Worm (Caenorhabditis elegans) whole organism, young adult: Measurements from ENCODE around the gene cyp-25A2.
A peak's percentile ranks its signal among the peaks of the same experiment; 100 is the strongest.

Experiments used
- F39B2.1 ChIP-seq: fragments of 200-800 bp; sonication (Bioruptor generic); IDR thresholded peaks from 2 replicates; pipeline ENCODE4 v1.3.6; 2022; ENCODE audit warnings: missing genetic modification reagents, missing genetic modification characterization, missing compliant biosample characterization
- K11D2.4 ChIP-seq: fragments of 200-800 bp; sonication (Bioruptor generic); IDR thresholded peaks from 2 replicates; pipeline ENCODE4 v1.3.6; 2022; ENCODE audit warnings: missing genetic modification reagents, missing genetic modification characterization, missing compliant biosample characterization
- T26A5.8 ChIP-seq: sonication (generic microtip); optimal IDR thresholded peaks from 2 replicates; lab custom pipeline; 2016; ENCODE audit warnings: missing genetic modification characterization, missing compliant biosample characterization
- Y53F4B.3 ChIP-seq: fragments of 200-800 bp; sonication (Bioruptor generic); IDR thresholded peaks from 2 replicates; pipeline ENCODE4 v1.3.6; 2022; ENCODE audit warnings: missing genetic modification reagents, missing genetic modification characterization, missing compliant biosample characterization
- Y53G8AR.9 ChIP-seq: fragments of 200-800 bp; sonication (Bioruptor generic); conservative IDR thresholded peaks from 2 replicates; pipeline ENCODE4 v1.3.6; 2022; ENCODE audit warnings: missing genetic modification reagents, missing genetic modification characterization, missing compliant biosample characterization
- akir-1 ChIP-seq: fragments of 200-800 bp; sonication (Bioruptor generic); optimal IDR thresholded peaks from 2 replicates; lab custom pipeline; 2018; ENCODE audit warnings: mild to moderate bottlenecking, missing genetic modification characterization, moderate library complexity, missing compliant biosample characterization
- ama-1 ChIP-seq, 3 experiments: fragments of 150-350 bp in 1 of 3; sonication (generic microtip) in 2 of 3; optimal IDR thresholded peaks; 2 replicates each; lab custom pipeline; 2014 to 2018; ENCODE audit warnings: missing biosample characterization in 2 of 3, missing genetic modification characterization in 2 of 3, missing genetic modification reagents in 2 of 3
- atf-7 ChIP-seq: sonication (generic microtip); optimal IDR thresholded peaks from 2 replicates; lab custom pipeline; 2017; ENCODE audit warnings: mild to moderate bottlenecking, missing genetic modification characterization, missing compliant biosample characterization
- athp-1 ChIP-seq: sonication (generic microtip); optimal IDR thresholded peaks from 2 replicates; lab custom pipeline; 2017; ENCODE audit warnings: mild to moderate bottlenecking, missing genetic modification characterization, missing compliant biosample characterization
- cebp-1 ChIP-seq, 2 experiments: fragments of 200-800 bp in 1 of 2; sonication (Bioruptor generic) in 1 of 2; sonication (generic microtip) in 1 of 2; IDR thresholded peaks in 1 of 2; optimal IDR thresholded peaks in 1 of 2; 2 replicates each; pipeline versions ENCODE4 v1.3.6 to Lab custom; 2017 to 2022; ENCODE audit warnings: missing compliant biosample characterization in 2 of 2, missing genetic modification characterization in 2 of 2, mild to moderate bottlenecking in 1 of 2, missing genetic modification reagents in 1 of 2, moderate library complexity in 1 of 2
- cebp-2 ChIP-seq: fragments of 200-800 bp; sonication (Bioruptor generic); IDR thresholded peaks from 2 replicates; pipeline ENCODE4 v1.3.6; 2022; ENCODE audit warnings: missing genetic modification characterization, missing compliant biosample characterization
- ceh-91 ChIP-seq: fragments of 200-800 bp; sonication (Bioruptor generic); IDR thresholded peaks from 2 replicates; pipeline ENCODE4 v1.3.6; 2022; ENCODE audit warnings: missing genetic modification reagents, missing genetic modification characterization, missing compliant biosample characterization
- chd-7 ChIP-seq: sonication (generic microtip); optimal IDR thresholded peaks from 2 replicates; lab custom pipeline; 2016; ENCODE audit warnings: mild to moderate bottlenecking, missing genetic modification characterization, moderate library complexity, missing compliant biosample characterization
- dox-1 ChIP-seq: fragments of 200-800 bp; sonication (Bioruptor generic); IDR thresholded peaks from 2 replicates; pipeline ENCODE4 v1.3.6; 2022; ENCODE audit warnings: missing genetic modification reagents, missing genetic modification characterization, missing compliant biosample characterization
- ekl-4 ChIP-seq: fragments of 200-800 bp; sonication (Bioruptor generic); IDR thresholded peaks from 2 replicates; pipeline ENCODE4 v1.3.6; 2022; ENCODE audit warnings: missing genetic modification reagents, missing genetic modification characterization, missing compliant biosample characterization
- him-1 ChIP-seq: sonication (generic microtip); optimal IDR thresholded peaks from 2 replicates; lab custom pipeline; 2016; ENCODE audit warnings: missing genotype, missing genetic modification reagents, missing genetic modification characterization, missing compliant biosample characterization
- hsf-1 ChIP-seq: fragments of 200-800 bp; sonication (Bioruptor generic); IDR thresholded peaks from 2 replicates; pipeline ENCODE4 v1.3.6; 2022; ENCODE audit warnings: missing genetic modification reagents, missing genetic modification characterization, missing compliant biosample characterization
- lin-35 ChIP-seq, 3 experiments: fragments of 150-350 bp in 2 of 3; sonication (generic microtip) in 1 of 3; optimal IDR thresholded peaks; 2 replicates each; lab custom pipeline; 2014 to 2018; ENCODE audit warnings: missing biosample characterization in 3 of 3, missing genetic modification characterization in 3 of 3, missing genetic modification reagents in 3 of 3
- lin-54 ChIP-seq: fragments of 200-800 bp; sonication (Bioruptor generic); optimal IDR thresholded peaks from 2 replicates; lab custom pipeline; 2018; ENCODE audit warnings: mild to moderate bottlenecking, missing genetic modification characterization, missing compliant biosample characterization
- lsy-27 ChIP-seq: sonication (generic microtip); optimal IDR thresholded peaks from 2 replicates; lab custom pipeline; 2017; ENCODE audit warnings: missing genetic modification characterization, mild to moderate bottlenecking, missing compliant biosample characterization, antibody characterized with exemption, missing genotype, borderline replicate concordance; ENCODE audit not compliant: insufficient read depth
- madf-6 ChIP-seq: fragments of 200-800 bp; sonication (Bioruptor generic); IDR thresholded peaks from 2 replicates; pipeline ENCODE4 v1.3.6; 2022; ENCODE audit warnings: missing genetic modification reagents, missing genetic modification characterization, missing compliant biosample characterization
- nfyb-1 ChIP-seq: fragments of 200-800 bp; sonication (Bioruptor generic); IDR thresholded peaks from 2 replicates; pipeline ENCODE4 v1.3.6; 2022; ENCODE audit warnings: missing genetic modification reagents, missing genetic modification characterization, missing compliant biosample characterization
- nhr-120 ChIP-seq: fragments of 200-800 bp; sonication (Bioruptor generic); IDR thresholded peaks from 2 replicates; pipeline ENCODE4 v1.3.6; 2022; ENCODE audit warnings: missing genetic modification characterization, missing compliant biosample characterization
- rec-8 ChIP-seq, 2 experiments: sonication (generic microtip); optimal IDR thresholded peaks; 2 replicates each; lab custom pipeline; 2016; ENCODE audit warnings: mild to moderate bottlenecking in 2 of 2, missing genetic modification characterization in 2 of 2, missing genetic modification reagents in 2 of 2, missing genotype in 2 of 2, missing biosample characterization in 1 of 2, missing compliant biosample characterization in 1 of 2, moderate library complexity in 1 of 2
- sdz-38 ChIP-seq: sonication (generic microtip); optimal IDR thresholded peaks from 2 replicates; lab custom pipeline; 2016; ENCODE audit warnings: missing genotype, missing genetic modification characterization, missing compliant biosample characterization
- zim-3 ChIP-seq: sonication (generic microtip); optimal IDR thresholded peaks from 2 replicates; lab custom pipeline; 2017; ENCODE audit warnings: mild to moderate bottlenecking, missing genetic modification characterization, moderate library complexity, missing compliant biosample characterization
- ztf-18 ChIP-seq: sonication (generic microtip); optimal IDR thresholded peaks from 2 replicates; lab custom pipeline; 2016; ENCODE audit warnings: missing genotype, mild to moderate bottlenecking, missing genetic modification characterization, missing compliant biosample characterization
- ztf-22 ChIP-seq: fragments of 200-800 bp; sonication (Bioruptor generic); optimal IDR thresholded peaks from 2 replicates; lab custom pipeline; 2018; ENCODE audit warnings: mild to moderate bottlenecking, missing genetic modification characterization, moderate library complexity, missing compliant biosample characterization

Gene cyp-25A2

ce11 chrIII:3789688-3790371 lies 45.2 kb upstream of the cyp-25A2 start:
- TF ChIP-seq F39B2.1 (GFP tag; lab: Robert Waterston, UW) (no peak), chd-7 (tag; lab: Kevin White, UChicago) (peak; percentile 40), zim-3 (no peak), madf-6 (GFP tag; lab: Robert Waterston, UW) (peak; percentile 8; the same call in 1 of the 2 replicates), nfyb-1 (GFP tag; lab: Robert Waterston, UW) (0 out of 2 replicates have a peak, but pooled peaks have one; percentile 46), lin-35 (GFP tag; optimal IDR thresholded peaks at IDR 0.05; lab: Kevin White, UChicago) (peak in 1 of 3 experiments; percentile 29), him-1 (tag; lab: Kevin White, UChicago) (peak; percentile 56), ceh-91 (GFP tag; lab: Robert Waterston, UW) (no peak), cebp-1 (GFP tag; IDR thresholded peaks at IDR 0.05; lab: Robert Waterston, UW) (no peak), cebp-1 (tag; optimal IDR thresholded peaks at IDR 0.05; lab: Kevin White, UChicago) (peak; percentile 34), cebp-2 (GFP tag; lab: Robert Waterston, UW) (0 out of 2 replicates have a peak, but pooled peaks have one; percentile 60), atf-7 (tag; lab: Kevin White, UChicago) (peak; percentile 34), K11D2.4 (GFP tag; lab: Robert Waterston, UW) (0 out of 2 replicates have a peak, but pooled peaks have one; percentile 32), ekl-4 (GFP tag; lab: Robert Waterston, UW) (peak; percentile 47; the same call in 1 of the 2 replicates), Y53G8AR.9 (GFP tag; lab: Robert Waterston, UW) (peak; percentile 21; the same call in 1 of the 2 replicates)

DNA sequence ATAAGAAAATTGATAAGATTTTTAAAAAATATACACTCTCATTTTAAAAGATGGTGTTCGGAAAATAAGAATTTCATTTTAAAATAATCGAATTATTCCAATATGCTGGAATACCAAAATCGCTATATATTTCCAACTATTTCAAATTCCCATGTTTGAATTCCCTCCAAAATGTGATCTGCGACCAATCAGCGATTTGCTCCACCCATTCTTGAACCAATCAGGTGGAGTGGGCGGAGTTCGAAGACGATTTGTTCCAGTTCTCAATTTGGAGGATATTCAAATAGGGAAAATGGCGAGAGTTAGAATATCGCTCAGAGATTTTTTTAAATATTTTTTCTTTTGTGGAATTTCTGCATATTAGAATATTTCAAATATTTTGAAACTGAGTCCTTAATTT lies 44.2 kb upstream of the cyp-25A2 start:
- TF ChIP-seq T26A5.8 (tag; lab: Kevin White, UChicago): no peak
- TF ChIP-seq ztf-18: no peak
- TF ChIP-seq hsf-1 (GFP tag; lab: Robert Waterston, UW): no peak
- no peak for TF ChIP-seq lsy-27
- TF ChIP-seq sdz-38 (tag; lab: Kevin White, UChicago): no peak
- TF ChIP-seq lin-35 (GFP tag; optimal IDR thresholded peaks at IDR 0.05; lab: Kevin White, UChicago): peak in 1 of 3 experiments; percentile 25
- TF ChIP-seq ztf-22 (GFP tag; lab: Kevin White, UChicago): no peak
- TF ChIP-seq nhr-120 (GFP tag; lab: Robert Waterston, UW): no peak
- no peak for TF ChIP-seq athp-1 (tag; lab: Kevin White, UChicago)
- TF ChIP-seq Y53F4B.3 (GFP tag; lab: Robert Waterston, UW): no peak
- TF ChIP-seq dox-1 (GFP tag; lab: Robert Waterston, UW): 0 out of 2 replicates have a peak, but pooled peaks have one; percentile 33
- TF ChIP-seq lin-54 (GFP tag; lab: Kevin White, UChicago): peak; percentile 10
- TF ChIP-seq chd-7 (tag; lab: Kevin White, UChicago): no peak
- no peak for TF ChIP-seq akir-1 (GFP tag; lab: Kevin White, UChicago)
- TF ChIP-seq cebp-2 (GFP tag; lab: Robert Waterston, UW): no peak
- TF ChIP-seq nfyb-1 (GFP tag; lab: Robert Waterston, UW): peak; percentile 97
- no peak for TF ChIP-seq cebp-1 (GFP tag; IDR thresholded peaks at IDR 0.05; lab: Robert Waterston, UW)
- peak; percentile 12 for TF ChIP-seq cebp-1 (tag; optimal IDR thresholded peaks at IDR 0.05; lab: Kevin White, UChicago)

ce11 chrIII:3795933-3796332 lies 39.1 kb upstream of the cyp-25A2 start:
- TF ChIP-seq rec-8 (tag; optimal IDR thresholded peaks at IDR 0.05; lab: Kevin White, UChicago) (no peak), madf-6 (GFP tag; lab: Robert Waterston, UW) (0 out of 2 replicates have a peak, but pooled peaks have one; percentile 27), ama-1 (optimal IDR thresholded peaks at IDR 0.05; lab: Kevin White, UChicago) (peak; percentile 51), ama-1 (GFP tag; optimal IDR thresholded peaks at IDR 0.05; lab: Kevin White, UChicago) (no peak)
